Comparison of ENCODE assay signal across 2 worm cellular contexts in genomic region chrIII:4656415-4656814, ce11.
TF ChIP-seq lines count a peak whose summit lies in the region.

No protein-coding gene starts in this region.

TF ChIP-seq in whole organism, L1 larva, 84 proteins besides CTCF, POLR2A, EP300 and RAD21 (continued from another document):
- TF ChIP-seq mef-2 (tag; optimal IDR thresholded peaks at IDR 0.05; lab: Kevin White, UChicago) (no peak), ztf-4 (tag; optimal IDR thresholded peaks at IDR 0.05; lab: Kevin White, UChicago) (no peak), unc-30 (tag; optimal IDR thresholded peaks at IDR 0.05; lab: Kevin White, UChicago) (no peak), ceh-63 (GFP tag; optimal IDR thresholded peaks at IDR 0.05; lab: Kevin White, UChicago) (peak; percentile 25), rnt-1 (tag; optimal IDR thresholded peaks at IDR 0.05; lab: Kevin White, UChicago) (peak; percentile 13), ztf-11 (tag; optimal IDR thresholded peaks at IDR 0.05; lab: Kevin White, UChicago) (no peak), egl-27 (tag; optimal IDR thresholded peaks at IDR 0.05; lab: Kevin White, UChicago) (no peak), ceh-82 (tag; optimal IDR thresholded peaks at IDR 0.05; lab: Kevin White, UChicago) (peak; percentile 51 to 67 (median 53)), mdl-1 (tag; optimal IDR thresholded peaks at IDR 0.05; lab: Kevin White, UChicago) (no peak), skn-1 (tag; optimal IDR thresholded peaks at IDR 0.05; lab: Kevin White, UChicago) (peak; percentile 36), C04F5.9 (tag; optimal IDR thresholded peaks at IDR 0.05; lab: Kevin White, UChicago) (no peak), lir-3 (tag; optimal IDR thresholded peaks at IDR 0.05; lab: Kevin White, UChicago; ENCODE audit: poor library complexity) (no peak), zip-4 (GFP tag; optimal IDR thresholded peaks at IDR 0.05; lab: Kevin White, UChicago) (no peak), nhr-76 (tag; optimal IDR thresholded peaks at IDR 0.05; lab: Kevin White, UChicago) (no peak), nhr-47 (tag; optimal IDR thresholded peaks at IDR 0.05; lab: Kevin White, UChicago) (peak; percentile 67), xbp-1 (tag; optimal IDR thresholded peaks at IDR 0.05; lab: Kevin White, UChicago) (peak; percentile 29), lin-35 (GFP tag; optimal IDR thresholded peaks at IDR 0.05; lab: Kevin White, UChicago) (peak in 1 of 2 experiments; percentile 53), unc-86 (tag; optimal IDR thresholded peaks at IDR 0.05; lab: Kevin White, UChicago) (peak; percentile 64), blmp-1 (tag; optimal IDR thresholded peaks at IDR 0.05; lab: Kevin White, UChicago) (no peak), mab-9 (GFP tag; IDR thresholded peaks at IDR 0.05; lab: Robert Waterston, UW) (0 out of 2 replicates have a peak, but pooled peaks have one; percentile 8), nhr-71 (tag; optimal IDR thresholded peaks at IDR 0.05; lab: Kevin White, UChicago) (peak; percentile 62), alr-1 (tag; optimal IDR thresholded peaks at IDR 0.05; lab: Kevin White, UChicago; ENCODE audit: borderline replicate concordance) (no peak), C34B4.2 (tag; optimal IDR thresholded peaks at IDR 0.05; lab: Kevin White, UChicago) (no peak), pqm-1 (tag; optimal IDR thresholded peaks at IDR 0.05; lab: Kevin White, UChicago) (no peak), lin-39 (tag; optimal IDR thresholded peaks at IDR 0.05; lab: Kevin White, UChicago) (no peak), isw-1 (GFP tag; IDR thresholded peaks at IDR 0.05; lab: Robert Waterston, UW) (peak; percentile 36), aha-1 (tag; optimal IDR thresholded peaks at IDR 0.05; lab: Kevin White, UChicago) (no peak), unc-130 (tag; optimal IDR thresholded peaks at IDR 0.05; lab: Kevin White, UChicago) (no peak), nhr-12 (tag; optimal IDR thresholded peaks at IDR 0.05; lab: Kevin White, UChicago) (no peak), C16A3.4 (tag; optimal IDR thresholded peaks at IDR 0.05; lab: Kevin White, UChicago) (no peak), sup-37 (GFP tag; optimal IDR thresholded peaks at IDR 0.05; lab: Kevin White, UChicago) (no peak), ces-1 (GFP tag; optimal IDR thresholded peaks at IDR 0.05; lab: Kevin White, UChicago) (no peak), mep-1 (tag; optimal IDR thresholded peaks at IDR 0.05; lab: Kevin White, UChicago) (peak; percentile 41), nhr-84 (tag; optimal IDR thresholded peaks at IDR 0.05; lab: Kevin White, UChicago) (no peak), efl-3 (GFP tag; optimal IDR thresholded peaks at IDR 0.05; lab: Kevin White, UChicago) (no peak), egl-13 (tag; optimal IDR thresholded peaks at IDR 0.05; lab: Kevin White, UChicago) (no peak), unc-98 (GFP tag; IDR thresholded peaks at IDR 0.05; lab: Robert Waterston, UW) (no peak), fos-1 (tag; optimal IDR thresholded peaks at IDR 0.05; lab: Kevin White, UChicago) (no peak), elt-2 (tag; optimal IDR thresholded peaks at IDR 0.05; lab: Kevin White, UChicago) (no peak), dpl-1 (GFP tag; optimal IDR thresholded peaks at IDR 0.05; lab: Kevin White, UChicago) (peak in 1 of 3 experiments; percentile 8), hlh-4 (tag; optimal IDR thresholded peaks at IDR 0.05; lab: Kevin White, UChicago) (no peak), nhr-90 (tag; optimal IDR thresholded peaks at IDR 0.05; lab: Kevin White, UChicago; ENCODE audit: poor library complexity) (no peak), jun-1 (tag; optimal IDR thresholded peaks at IDR 0.05; lab: Kevin White, UChicago) (no peak), swsn-7 (tag; optimal IDR thresholded peaks at IDR 0.05; lab: Kevin White, UChicago) (peak; percentile 53), hpl-2 (GFP tag; optimal IDR thresholded peaks at IDR 0.05; lab: Kevin White, UChicago) (no peak), tbx-2 (tag; optimal IDR thresholded peaks at IDR 0.05; lab: Kevin White, UChicago) (peak; percentile 62), nhr-237 (tag; optimal IDR thresholded peaks at IDR 0.05; lab: Kevin White, UChicago) (no peak), sox-4 (tag; optimal IDR thresholded peaks at IDR 0.05; lab: Kevin White, UChicago) (peak; percentile 12), elt-3 (tag; optimal IDR thresholded peaks at IDR 0.05; lab: Kevin White, UChicago) (no peak), pag-3 (tag; optimal IDR thresholded peaks at IDR 0.05; lab: Kevin White, UChicago; ENCODE audit: borderline replicate concordance, insufficient read depth) (no peak), nhr-19 (GFP tag; conservative IDR thresholded peaks at IDR 0.05; lab: Robert Waterston, UW) (0 out of 2 replicates have a peak, but pooled peaks have one; percentile 3)

TF ChIP-seq in whole organism, L2 larva, 48 proteins besides CTCF, POLR2A, EP300 and RAD21 (continued from another document):
- no peak for TF ChIP-seq peb-1 (tag; optimal IDR thresholded peaks at IDR 0.05; lab: Kevin White, UChicago)
- TF ChIP-seq ztf-4 (tag; optimal IDR thresholded peaks at IDR 0.05; lab: Kevin White, UChicago): no peak
- TF ChIP-seq ama-1 (optimal IDR thresholded peaks at IDR 0.05; lab: Kevin White, UChicago): no peak
- TF ChIP-seq blmp-1 (tag; optimal IDR thresholded peaks at IDR 0.05; lab: Kevin White, UChicago; ENCODE audit: insufficient read depth): no peak
- no peak for TF ChIP-seq unc-39 (tag; optimal IDR thresholded peaks at IDR 0.05; lab: Kevin White, UChicago)
- peak; percentile 83 for TF ChIP-seq C34F6.9 (tag; optimal IDR thresholded peaks at IDR 0.05; lab: Kevin White, UChicago)
- TF ChIP-seq crh-2 (tag; optimal IDR thresholded peaks at IDR 0.05; lab: Kevin White, UChicago): peak; percentile 72
- TF ChIP-seq nhr-10 (tag; optimal IDR thresholded peaks at IDR 0.05; lab: Kevin White, UChicago): no peak
- TF ChIP-seq nhr-129 (tag; optimal IDR thresholded peaks at IDR 0.05; lab: Kevin White, UChicago): peak; percentile 68
- TF ChIP-seq R02D3.7 (tag; optimal IDR thresholded peaks at IDR 0.05; lab: Kevin White, UChicago): no peak
- TF ChIP-seq nhr-21 (tag; optimal IDR thresholded peaks at IDR 0.05; lab: Kevin White, UChicago): no peak
- peak; percentile 35 for TF ChIP-seq sma-9 (GFP tag; optimal IDR thresholded peaks at IDR 0.05; lab: Kevin White, UChicago)
- no peak for TF ChIP-seq sma-9 (tag; optimal IDR thresholded peaks at IDR 0.05; lab: Kevin White, UChicago)
